Fruit fly (Drosophila melanogaster) whole organism, embryonic: ENCODE measurements around the gene Grasp65.

Experiments
- CG14050 ChIP-seq: fragments of 200-800 bp; sonication (Bioruptor generic); IDR thresholded peaks from 3 replicates; pipeline ENCODE4 v1.3.6; 2022; ENCODE audit warnings: missing biosample characterization, missing genetic modification characterization
- CG15011 ChIP-seq: fragments of 200-800 bp; sonication (Bioruptor generic); optimal IDR thresholded peaks from 3 replicates; lab custom pipeline; 2018; ENCODE audit warnings: missing biosample characterization, mild to moderate bottlenecking, missing genetic modification characterization
- CG1529 ChIP-seq: fragments of 200-800 bp; sonication (Bioruptor generic); optimal IDR thresholded peaks from 3 replicates; lab custom pipeline; 2018; ENCODE audit warnings: missing biosample characterization, missing genetic modification characterization
- CG15514 ChIP-seq: fragments of 200-800 bp; sonication (Bioruptor generic); optimal IDR thresholded peaks from 3 replicates; lab custom pipeline; 2017; ENCODE audit warnings: missing biosample characterization, missing genetic modification characterization, mild to moderate bottlenecking, moderate library complexity, missing genetic modification reagents
- CG1603 ChIP-seq: fragments of 200-800 bp; sonication (Bioruptor generic); optimal IDR thresholded peaks from 2 replicates; lab custom pipeline; 2019; ENCODE audit warnings: missing biosample characterization, mild to moderate bottlenecking, missing genetic modification characterization, moderate library complexity
- CG16813 ChIP-seq: fragments of 200-800 bp; sonication (Bioruptor generic); IDR thresholded peaks from 3 replicates; pipeline ENCODE4 v1.3.6; 2022; ENCODE audit warnings: missing biosample characterization, missing genetic modification characterization; ENCODE audit not compliant: partially characterized antibody
- CG17829 ChIP-seq: fragments of 200-800 bp; optimal IDR thresholded peaks from 2 replicates; lab custom pipeline; 2019; ENCODE audit warnings: missing biosample characterization, mild to moderate bottlenecking, missing genetic modification characterization, moderate library complexity
- CG18599 ChIP-seq: fragments of 200-800 bp; sonication (Bioruptor generic); optimal IDR thresholded peaks from 3 replicates; lab custom pipeline; 2017; ENCODE audit warnings: missing biosample characterization, missing genetic modification characterization, mild to moderate bottlenecking, moderate library complexity, missing genetic modification reagents
- CG30431 ChIP-seq: fragments of 200-800 bp; sonication (Bioruptor generic); optimal IDR thresholded peaks from 2 replicates; lab custom pipeline; 2017; ENCODE audit warnings: missing biosample characterization, missing genetic modification characterization
- CG31224 ChIP-seq: fragments of 200-800 bp; sonication (Bioruptor generic); IDR thresholded peaks from 2 replicates; pipeline ENCODE4 v1.3.6; 2022; ENCODE audit warnings: missing biosample characterization, missing genetic modification characterization
- CG31365 ChIP-seq: fragments of 200-800 bp; sonication (Bioruptor generic); optimal IDR thresholded peaks from 2 replicates; lab custom pipeline; 2018; ENCODE audit warnings: missing biosample characterization, mild to moderate bottlenecking, missing genetic modification characterization
- CG32772 ChIP-seq: fragments of 200-800 bp; sonication (Bioruptor generic); IDR thresholded peaks from 2 replicates; pipeline ENCODE4 v1.3.6; 2022; ENCODE audit warnings: missing biosample characterization, missing genetic modification characterization
- CG34224 ChIP-seq: fragments of 200-800 bp; sonication (Bioruptor generic); IDR thresholded peaks from 3 replicates; pipeline ENCODE4 v1.3.6; 2022; ENCODE audit warnings: missing biosample characterization, missing genetic modification characterization; ENCODE audit not compliant: partially characterized antibody
- CG3847 ChIP-seq: fragments of 200-800 bp; sonication (Bioruptor generic); IDR thresholded peaks from 2 replicates; pipeline ENCODE4 v1.3.6; 2022; ENCODE audit warnings: missing biosample characterization, missing genetic modification characterization
- CG3995 ChIP-seq: fragments of 200-800 bp; sonication (Bioruptor generic); optimal IDR thresholded peaks from 3 replicates; lab custom pipeline; 2016; ENCODE audit warnings: missing biosample characterization, missing genetic modification characterization
- CG4854 ChIP-seq: fragments of 200-800 bp; sonication (Bioruptor generic); optimal IDR thresholded peaks from 2 replicates; lab custom pipeline; 2016; ENCODE audit warnings: missing biosample characterization, missing genetic modification characterization, inconsistent platforms
- CG6854 ChIP-seq: fragments of 200-800 bp; sonication (Bioruptor generic); optimal IDR thresholded peaks from 3 replicates; lab custom pipeline; 2017; ENCODE audit warnings: missing biosample characterization, mild to moderate bottlenecking, missing genetic modification characterization
- CG7839 ChIP-seq: fragments of 200-800 bp; sonication (Bioruptor generic); optimal IDR thresholded peaks from 3 replicates; lab custom pipeline; 2018; ENCODE audit warnings: missing biosample characterization, mild to moderate bottlenecking, missing genetic modification characterization, moderate library complexity
- CG9437 ChIP-seq: fragments of 200-800 bp; sonication (Bioruptor generic); optimal IDR thresholded peaks from 2 replicates; lab custom pipeline; 2018; ENCODE audit warnings: missing biosample characterization, mild to moderate bottlenecking, missing genetic modification characterization
- Dbx ChIP-seq: fragments of 200-800 bp; sonication (Bioruptor generic); IDR thresholded peaks from 3 replicates; pipeline ENCODE4 v1.3.6; 2022; ENCODE audit warnings: missing biosample characterization, missing genetic modification characterization
- Doc2 ChIP-seq: fragments of 200-800 bp; sonication (Bioruptor generic); IDR thresholded peaks from 2 replicates; pipeline ENCODE4 v1.3.6; 2022; ENCODE audit warnings: missing biosample characterization, missing genetic modification characterization
- Dp ChIP-seq: fragments of 200-800 bp; sonication (Bioruptor generic); optimal IDR thresholded peaks from 2 replicates; lab custom pipeline; 2018; ENCODE audit warnings: missing biosample characterization, mild to moderate bottlenecking, missing genetic modification characterization, moderate library complexity
- E2f1 ChIP-seq: fragments of 200-800 bp; sonication (Bioruptor generic); IDR thresholded peaks from 2 replicates; pipeline ENCODE4 v1.3.6; 2022; ENCODE audit warnings: missing biosample characterization, missing genetic modification characterization
- Lim3 ChIP-seq: fragments of 200-800 bp; sonication (Bioruptor generic); IDR thresholded peaks from 2 replicates; pipeline ENCODE4 v1.3.6; 2022; ENCODE audit warnings: missing biosample characterization, missing genetic modification characterization
- Max ChIP-seq: fragments of 200-800 bp; sonication (Bioruptor generic); optimal IDR thresholded peaks from 2 replicates; lab custom pipeline; 2016; ENCODE audit warnings: missing biosample characterization, mild to moderate bottlenecking, missing genetic modification characterization
- Myb ChIP-seq: fragments of 200-800 bp; sonication (Bioruptor generic); optimal IDR thresholded peaks from 2 replicates; lab custom pipeline; 2016; ENCODE audit warnings: missing biosample characterization, missing genetic modification characterization
- PHDP ChIP-seq: fragments of 200-800 bp; sonication (Bioruptor generic); optimal IDR thresholded peaks from 3 replicates; lab custom pipeline; 2018; ENCODE audit warnings: missing biosample characterization, mild to moderate bottlenecking, missing genetic modification characterization, moderate library complexity
- Pdp1 ChIP-seq, 2 experiments: fragments of 200-800 bp; sonication (Bioruptor generic); optimal IDR thresholded peaks; 3 replicates each; lab custom pipeline; 2016; ENCODE audit warnings: missing biosample characterization in 2 of 2, missing genetic modification characterization in 2 of 2, mild to moderate bottlenecking in 1 of 2, moderate library complexity in 1 of 2
- Rfx ChIP-seq: fragments of 200-800 bp; sonication (Bioruptor generic); IDR thresholded peaks from 2 replicates; pipeline ENCODE4 v1.3.6; 2022; ENCODE audit warnings: missing biosample characterization, missing genetic modification characterization
- Scr ChIP-seq: fragments of 200-800 bp; sonication (Bioruptor generic); IDR thresholded peaks from 2 replicates; pipeline ENCODE4 v1.3.6; 2022; ENCODE audit warnings: missing biosample characterization, missing genetic modification characterization; ENCODE audit not compliant: partially characterized antibody
- YL-1 ChIP-seq: fragments of 200-800 bp; sonication (Bioruptor generic); optimal IDR thresholded peaks from 3 replicates; lab custom pipeline; 2017; ENCODE audit warnings: missing biosample characterization, mild to moderate bottlenecking, missing genetic modification characterization
- abd-A ChIP-seq: fragments of 200-800 bp; sonication (Bioruptor generic); optimal IDR thresholded peaks from 3 replicates; lab custom pipeline; 2019; ENCODE audit warnings: missing biosample characterization, mild to moderate bottlenecking, missing genetic modification characterization, moderate library complexity
- ac ChIP-seq: fragments of 200-800 bp; sonication (Bioruptor generic); optimal IDR thresholded peaks from 3 replicates; lab custom pipeline; 2017; ENCODE audit warnings: missing biosample characterization, mild to moderate bottlenecking, missing genetic modification characterization
- amos ChIP-seq: fragments of 200-800 bp; sonication (Bioruptor generic); IDR thresholded peaks from 2 replicates; pipeline ENCODE4 v1.3.6; 2022; ENCODE audit warnings: missing biosample characterization, missing genetic modification characterization; ENCODE audit not compliant: partially characterized antibody
- emc ChIP-seq: fragments of 200-800 bp; sonication (Bioruptor generic); optimal IDR thresholded peaks from 2 replicates; lab custom pipeline; 2016; ENCODE audit warnings: missing biosample characterization, missing genetic modification characterization
- ftz-f1 ChIP-seq: fragments of 200-800 bp; sonication (Bioruptor generic); optimal IDR thresholded peaks from 2 replicates; lab custom pipeline; 2016; ENCODE audit warnings: missing biosample characterization, missing genetic modification characterization
- gsb ChIP-seq: fragments of 200-800 bp; sonication (Bioruptor generic); IDR thresholded peaks from 2 replicates; pipeline ENCODE4 v1.3.6; 2022; ENCODE audit warnings: missing biosample characterization, missing genetic modification characterization
- ken ChIP-seq: fragments of 200-800 bp; sonication (Bioruptor generic); IDR thresholded peaks from 3 replicates; pipeline ENCODE4 v1.3.6; 2022; ENCODE audit warnings: missing biosample characterization, missing genetic modification characterization
- nom ChIP-seq: fragments of 200-800 bp; sonication (Bioruptor generic); optimal IDR thresholded peaks from 2 replicates; lab custom pipeline; 2017; ENCODE audit warnings: missing biosample characterization, missing genetic modification characterization, mild to moderate bottlenecking, moderate library complexity, missing genetic modification reagents
- onecut ChIP-seq: fragments of 200-800 bp; sonication (Bioruptor generic); IDR thresholded peaks from 2 replicates; pipeline ENCODE4 v1.3.6; 2022; ENCODE audit warnings: missing biosample characterization, missing genetic modification characterization
- peb ChIP-seq: fragments of 200-800 bp; sonication (Bioruptor generic); IDR thresholded peaks from 2 replicates; pipeline ENCODE4 v1.3.6; 2022; ENCODE audit warnings: missing biosample characterization, missing genetic modification characterization
- pho ChIP-seq: fragments of 200-800 bp; sonication (Bioruptor generic); optimal IDR thresholded peaks from 2 replicates; lab custom pipeline; 2016; ENCODE audit warnings: missing biosample characterization, missing genetic modification characterization
- pnt ChIP-seq: fragments of 200-800 bp; sonication (Bioruptor generic); optimal IDR thresholded peaks from 3 replicates; lab custom pipeline; 2016; ENCODE audit warnings: missing biosample characterization, missing genetic modification characterization
- pros ChIP-seq: fragments of 200-800 bp; sonication (Bioruptor generic); optimal IDR thresholded peaks from 3 replicates; lab custom pipeline; 2019; ENCODE audit warnings: missing biosample characterization, mild to moderate bottlenecking, missing genetic modification characterization, moderate library complexity
- sens-2 ChIP-seq: fragments of 200-800 bp; sonication (Bioruptor generic); IDR thresholded peaks from 2 replicates; pipeline ENCODE4 v1.3.6; 2022; ENCODE audit warnings: missing biosample characterization, missing genetic modification characterization
- sna ChIP-seq: fragments of 200-800 bp; sonication (Bioruptor generic); IDR thresholded peaks from 2 replicates; pipeline ENCODE4 v1.3.6; 2022; ENCODE audit warnings: missing biosample characterization, missing genetic modification characterization; ENCODE audit not compliant: partially characterized antibody
- sug ChIP-seq: fragments of 200-800 bp; optimal IDR thresholded peaks from 2 replicates; lab custom pipeline; 2019; ENCODE audit warnings: missing biosample characterization, mild to moderate bottlenecking, missing genetic modification characterization, moderate library complexity
- tll ChIP-seq, 2 experiments: fragments of 200-800 bp in 1 of 2; fragments of >200 bp in 1 of 2; sonication (Bioruptor generic) in 1 of 2; optimal IDR thresholded peaks; 2 replicates each; lab custom pipeline; 2017 to 2019; ENCODE audit warnings: missing biosample characterization in 2 of 2, missing genetic modification characterization in 2 of 2, mild to moderate bottlenecking in 1 of 2, moderate library complexity in 1 of 2
- wdn ChIP-seq: fragments of 200-800 bp; sonication (Bioruptor generic); IDR thresholded peaks from 2 replicates; pipeline ENCODE4 v1.3.6; 2022; ENCODE audit warnings: missing biosample characterization, missing genetic modification characterization
- z ChIP-seq: fragments of 200-800 bp; sonication (Bioruptor generic); IDR thresholded peaks from 3 replicates; pipeline ENCODE4 v1.3.6; 2022; ENCODE audit warnings: missing biosample characterization, missing genetic modification characterization

The Grasp65 gene

dm6 chr3L:19895556-19895995 is 29.2 kb upstream of the Grasp65 start (continued):
- TF ChIP-seq abd-A (tag; lab: Kevin White, UChicago) = no peak
- TF ChIP-seq CG9437 (GFP tag; lab: Kevin White, UChicago) = no peak
- TF ChIP-seq Dp (GFP tag; lab: Kevin White, UChicago) = no peak
- TF ChIP-seq pho = no peak
- TF ChIP-seq CG7839 (tag; lab: Kevin White, UChicago) = no peak
- TF ChIP-seq CG16813 = no peak
- TF ChIP-seq Doc2 (GFP tag; lab: Robert Waterston, UW) = no peak
- no peak for TF ChIP-seq Lim3 (GFP tag; lab: Robert Waterston, UW)
- TF ChIP-seq Max (GFP tag; lab: Kevin White, UChicago) = peak; percentile 7
- no peak for TF ChIP-seq CG14050 (GFP tag; lab: Robert Waterston, UW)
- TF ChIP-seq CG31224 = no peak
- TF ChIP-seq CG4854 (GFP tag; lab: Kevin White, UChicago) = no peak
- no peak for TF ChIP-seq CG17829 (tag; lab: Kevin White, UChicago)
- TF ChIP-seq gsb (GFP tag; lab: Robert Waterston, UW) = no peak
- no peak for TF ChIP-seq sug (tag; lab: Kevin White, UChicago)
- TF ChIP-seq CG18599 (GFP tag; lab: Kevin White, UChicago) = no peak
- no peak for TF ChIP-seq PHDP
- peak; percentile 63 for TF ChIP-seq CG3995 (GFP tag; lab: Kevin White, UChicago)
- TF ChIP-seq YL-1 (GFP tag; lab: Kevin White, UChicago) = peak; percentile 20
- TF ChIP-seq CG32772 (GFP tag; lab: Robert Waterston, UW) = no peak
- TF ChIP-seq nom (GFP tag; lab: Kevin White, UChicago) = peak; percentile 47
- no peak for TF ChIP-seq CG15514 (GFP tag; lab: Kevin White, UChicago)
- 0 out of 2 replicates have a peak, but pooled peaks have one; percentile 16 for TF ChIP-seq sna (GFP tag; lab: Robert Waterston, UW)
- no peak for TF ChIP-seq onecut
- TF ChIP-seq CG15011 (GFP tag; lab: Kevin White, UChicago) = no peak
- TF ChIP-seq CG34224 (GFP tag; lab: Robert Waterston, UW) = peak; percentile 56; the same call in 2 of the 3 replicates
- no peak for TF ChIP-seq wdn
- 0 out of 3 replicates have a peak, but pooled peaks have one; percentile 54 for TF ChIP-seq Dbx (GFP tag; lab: Robert Waterston, UW)
- TF ChIP-seq Myb (GFP tag; lab: Kevin White, UChicago) = no peak
- TF ChIP-seq sens-2 (GFP tag; lab: Robert Waterston, UW) = peak; percentile 88
- TF ChIP-seq Pdp1 (GFP tag; optimal IDR thresholded peaks at IDR 0.05; lab: Kevin White, UChicago) = peak in 1 of 2 experiments; percentile 33
- peak; percentile 18; the same call in 1 of the 2 replicates for TF ChIP-seq Rfx (GFP tag; lab: Robert Waterston, UW)
- TF ChIP-seq ken (GFP tag; lab: Robert Waterston, UW) = no peak
- TF ChIP-seq peb (GFP tag; lab: Robert Waterston, UW) = no peak
- no peak for TF ChIP-seq E2f1 (GFP tag; lab: Robert Waterston, UW)
- no peak for TF ChIP-seq pnt (GFP tag; lab: Kevin White, UChicago)
- no peak for TF ChIP-seq CG1603
- TF ChIP-seq tll (GFP tag; optimal IDR thresholded peaks at IDR 0.05; lab: Kevin White, UChicago) = peak; percentile 86 to 94
- peak; percentile 34 for TF ChIP-seq ac (GFP tag; lab: Kevin White, UChicago)
- TF ChIP-seq pros (GFP tag; lab: Kevin White, UChicago) = peak; percentile 82
- 0 out of 2 replicates have a peak, but pooled peaks have one; percentile 7 for TF ChIP-seq CG3847
- no peak for TF ChIP-seq z (GFP tag; lab: Robert Waterston, UW)
- no peak for TF ChIP-seq emc (GFP tag; lab: Kevin White, UChicago)
- peak; percentile 93 for TF ChIP-seq ftz-f1 (GFP tag; lab: Kevin White, UChicago)
- peak; percentile 3 for TF ChIP-seq CG31365
- no peak for TF ChIP-seq CG30431 (GFP tag; lab: Kevin White, UChicago)
- TF ChIP-seq Scr (GFP tag; lab: Robert Waterston, UW) = peak; percentile 19; the same call in 1 of the 2 replicates
- TF ChIP-seq amos (GFP tag; lab: Robert Waterston, UW) = peak; percentile 12; the same call in 1 of the 2 replicates
- TF ChIP-seq CG1529 (GFP tag; lab: Kevin White, UChicago) = no peak
- TF ChIP-seq CG6854 = peak; percentile 18
